Fruit fly (Drosophila melanogaster) whole organism, embryonic: ENCODE data around the gene rec.

Source experiments
- CG10366 ChIP-seq: fragments of 200-800 bp; sonication (Bioruptor generic); IDR thresholded peaks from 2 replicates; pipeline ENCODE4 v1.3.6; 2022; ENCODE audit warnings: missing biosample characterization, missing genetic modification characterization
- CG10979 ChIP-seq: fragments of 200-800 bp; sonication (Bioruptor generic); optimal IDR thresholded peaks from 2 replicates; lab custom pipeline; 2018; ENCODE audit warnings: missing biosample characterization, mild to moderate bottlenecking, missing genetic modification characterization, moderate library complexity
- CG11247 ChIP-seq: fragments of 200-800 bp; sonication (Bioruptor generic); IDR thresholded peaks from 2 replicates; pipeline ENCODE4 v1.3.6; 2022; ENCODE audit warnings: missing biosample characterization, missing genetic modification characterization
- CG11560 ChIP-seq: fragments of 200-800 bp; sonication (Bioruptor generic); IDR thresholded peaks from 3 replicates; pipeline ENCODE4 v1.3.6; 2022; ENCODE audit warnings: missing biosample characterization, missing genetic modification characterization
- CG1233 ChIP-seq: fragments of 200-800 bp; sonication (Bioruptor generic); optimal IDR thresholded peaks from 4 replicates; lab custom pipeline; 2018; ENCODE audit warnings: missing biosample characterization, mild to moderate bottlenecking, missing genetic modification characterization
- CG14441 ChIP-seq: fragments of 200-800 bp; sonication (Bioruptor generic); IDR thresholded peaks from 2 replicates; pipeline ENCODE4 v1.3.6; 2022; ENCODE audit warnings: missing biosample characterization, missing genetic modification characterization
- CG14710 ChIP-seq: fragments of 200-800 bp; sonication (Bioruptor generic); optimal IDR thresholded peaks from 3 replicates; lab custom pipeline; 2019; ENCODE audit warnings: missing biosample characterization, mild to moderate bottlenecking, missing genetic modification characterization, moderate library complexity
- CG15479 ChIP-seq: fragments of 200-800 bp; sonication (Bioruptor generic); optimal IDR thresholded peaks from 3 replicates; lab custom pipeline; 2019; ENCODE audit warnings: missing biosample characterization, mild to moderate bottlenecking, missing genetic modification characterization, moderate library complexity
- CG1792 ChIP-seq: fragments of 200-800 bp; sonication (Bioruptor generic); optimal IDR thresholded peaks from 2 replicates; lab custom pipeline; 2016; ENCODE audit warnings: missing biosample characterization, missing genetic modification characterization
- CG2120 ChIP-seq: fragments of 200-800 bp; sonication (Bioruptor generic); optimal IDR thresholded peaks from 3 replicates; lab custom pipeline; 2016; ENCODE audit warnings: missing biosample characterization, missing genetic modification characterization
- CG34224 ChIP-seq: fragments of 200-800 bp; sonication (Bioruptor generic); IDR thresholded peaks from 3 replicates; pipeline ENCODE4 v1.3.6; 2022; ENCODE audit warnings: missing biosample characterization, missing genetic modification characterization; ENCODE audit not compliant: partially characterized antibody
- CG5245 ChIP-seq: fragments of 200-800 bp; sonication (Bioruptor generic); optimal IDR thresholded peaks from 3 replicates; lab custom pipeline; 2016; ENCODE audit warnings: missing biosample characterization, missing genetic modification characterization
- CG8281 ChIP-seq: fragments of 200-800 bp; sonication (Bioruptor generic); optimal IDR thresholded peaks from 2 replicates; lab custom pipeline; 2018; ENCODE audit warnings: missing biosample characterization, mild to moderate bottlenecking, missing genetic modification characterization, moderate library complexity
- CoRest ChIP-seq: fragments of 200-800 bp; sonication (Bioruptor generic); optimal IDR thresholded peaks from 3 replicates; lab custom pipeline; 2018; ENCODE audit warnings: missing biosample characterization, mild to moderate bottlenecking, missing genetic modification characterization, moderate library complexity
- D ChIP-seq, 2 experiments: fragments of 200-800 bp in 1 of 2; fragments of >200 bp in 1 of 2; sonication (Bioruptor generic) in 1 of 2; optimal IDR thresholded peaks; 2 replicates in 1 of 2; 3 replicates in 1 of 2; lab custom pipeline; 2017; ENCODE audit warnings: mild to moderate bottlenecking in 1 of 2, missing biosample characterization in 1 of 2, missing genetic modification characterization in 1 of 2, missing genetic modification reagents in 1 of 2
- Dll ChIP-seq: fragments of 200-800 bp; sonication (Bioruptor generic); IDR thresholded peaks from 4 replicates; pipeline ENCODE4 v1.3.6; 2022; ENCODE audit warnings: missing biosample characterization, missing genetic modification characterization; ENCODE audit not compliant: partially characterized antibody
- E2f2 ChIP-seq: fragments of 200-800 bp; sonication (Bioruptor generic); IDR thresholded peaks from 2 replicates; pipeline ENCODE4 v1.3.6; 2022; ENCODE audit warnings: missing biosample characterization, missing genetic modification characterization
- ERR ChIP-seq: fragments of 200-800 bp; sonication (Bioruptor generic); optimal IDR thresholded peaks from 2 replicates; lab custom pipeline; 2016; ENCODE audit warnings: missing biosample characterization, missing genetic modification characterization
- Ets97D ChIP-seq: fragments of 200-800 bp; sonication (Bioruptor generic); optimal IDR thresholded peaks from 3 replicates; lab custom pipeline; 2016; ENCODE audit warnings: missing biosample characterization, missing genetic modification characterization
- Gug ChIP-seq: fragments of 200-800 bp; sonication (Bioruptor generic); IDR thresholded peaks from 4 replicates; pipeline ENCODE4 v1.3.6; 2022; ENCODE audit warnings: missing biosample characterization, missing genetic modification characterization
- HHEX ChIP-seq: fragments of 200-800 bp; sonication (Bioruptor generic); optimal IDR thresholded peaks from 3 replicates; lab custom pipeline; 2017; ENCODE audit warnings: missing biosample characterization, mild to moderate bottlenecking, missing genetic modification characterization, missing genetic modification reagents
- HLH4C ChIP-seq: fragments of 200-800 bp; sonication (Bioruptor generic); IDR thresholded peaks from 3 replicates; pipeline ENCODE4 v1.3.6; 2022; ENCODE audit warnings: missing biosample characterization, missing genetic modification characterization; ENCODE audit not compliant: partially characterized antibody
- HLH54F ChIP-seq: fragments of 200-800 bp; sonication (Bioruptor generic); optimal IDR thresholded peaks from 3 replicates; lab custom pipeline; 2016; ENCODE audit warnings: missing biosample characterization, missing genetic modification characterization
- Hr51 ChIP-seq, 2 experiments: fragments of 200-800 bp; sonication (Bioruptor generic); optimal IDR thresholded peaks; 2 replicates in 1 of 2; 3 replicates in 1 of 2; lab custom pipeline; 2016 to 2018; ENCODE audit warnings: missing biosample characterization in 2 of 2, missing genetic modification characterization in 2 of 2, mild to moderate bottlenecking in 1 of 2, moderate library complexity in 1 of 2
- Lhr ChIP-seq: fragments of 200-800 bp; sonication (Bioruptor generic); optimal IDR thresholded peaks from 3 replicates; lab custom pipeline; 2017; ENCODE audit warnings: mild to moderate bottlenecking, missing biosample characterization, missing genetic modification reagents, missing genetic modification characterization
- MESR4 ChIP-seq: fragments of 200-800 bp; sonication (Bioruptor generic); optimal IDR thresholded peaks from 2 replicates; lab custom pipeline; 2018; ENCODE audit warnings: missing biosample characterization, mild to moderate bottlenecking, missing genetic modification characterization, moderate library complexity
- Mes4 ChIP-seq: fragments of 200-800 bp; sonication (Bioruptor generic); optimal IDR thresholded peaks from 2 replicates; lab custom pipeline; 2016; ENCODE audit warnings: missing biosample characterization, missing genetic modification characterization
- Nf-YC ChIP-seq: fragments of 200-800 bp; optimal IDR thresholded peaks from 3 replicates; lab custom pipeline; 2019; ENCODE audit warnings: missing biosample characterization, mild to moderate bottlenecking, missing genetic modification characterization, moderate library complexity
- Rfx ChIP-seq: fragments of 200-800 bp; sonication (Bioruptor generic); IDR thresholded peaks from 2 replicates; pipeline ENCODE4 v1.3.6; 2022; ENCODE audit warnings: missing biosample characterization, missing genetic modification characterization
- Xbp1 ChIP-seq: fragments of 200-800 bp; sonication (Bioruptor generic); optimal IDR thresholded peaks from 3 replicates; lab custom pipeline; 2016; ENCODE audit warnings: missing biosample characterization, mild to moderate bottlenecking, missing genetic modification characterization
- ato ChIP-seq: fragments of 200-800 bp; sonication (Bioruptor generic); IDR thresholded peaks from 2 replicates; pipeline ENCODE4 v1.3.6; 2022; ENCODE audit warnings: missing biosample characterization, missing genetic modification characterization; ENCODE audit not compliant: partially characterized antibody
- gsb-n ChIP-seq: fragments of 200-800 bp; sonication (Bioruptor generic); optimal IDR thresholded peaks from 3 replicates; lab custom pipeline; 2018; ENCODE audit warnings: missing biosample characterization, mild to moderate bottlenecking, missing genetic modification characterization
- mam ChIP-seq: fragments of 200-800 bp; sonication (Bioruptor generic); optimal IDR thresholded peaks from 3 replicates; lab custom pipeline; 2016; ENCODE audit warnings: missing biosample characterization, missing genetic modification characterization
- mirr ChIP-seq: fragments of 200-800 bp; sonication (Bioruptor generic); optimal IDR thresholded peaks from 3 replicates; lab custom pipeline; 2018; ENCODE audit warnings: missing biosample characterization, mild to moderate bottlenecking, missing genetic modification characterization
- nom ChIP-seq: fragments of 200-800 bp; sonication (Bioruptor generic); optimal IDR thresholded peaks from 2 replicates; lab custom pipeline; 2017; ENCODE audit warnings: missing biosample characterization, missing genetic modification characterization, mild to moderate bottlenecking, moderate library complexity, missing genetic modification reagents
- oc ChIP-seq: fragments of 200-800 bp; sonication (Bioruptor generic); optimal IDR thresholded peaks from 2 replicates; lab custom pipeline; 2018; ENCODE audit warnings: missing biosample characterization, mild to moderate bottlenecking, missing genetic modification characterization, moderate library complexity
- pan ChIP-seq, 4 experiments: fragments of >200 bp in 3 of 4; fragments of 200-800 bp in 1 of 4; sonication (Bioruptor generic) in 1 of 4; optimal IDR thresholded peaks in 3 of 4; IDR thresholded peaks in 1 of 4; 2 replicates each; pipeline versions ENCODE4 v1.3.6 to Lab custom; 2017 to 2022; ENCODE audit warnings: missing biosample characterization in 2 of 4, missing genetic modification characterization in 2 of 4, mixed read lengths in 1 of 4
- sens ChIP-seq: fragments of 200-800 bp; sonication (Bioruptor generic); peaks from one replicate; lab custom pipeline; 2016; ENCODE audit warnings: missing biosample characterization, missing genetic modification characterization
- sima ChIP-seq: fragments of 200-800 bp; sonication (Bioruptor generic); optimal IDR thresholded peaks from 2 replicates; lab custom pipeline; 2016; ENCODE audit warnings: missing biosample characterization, missing genetic modification characterization
- sr ChIP-seq: fragments of 200-800 bp; sonication (Bioruptor generic); IDR thresholded peaks from 3 replicates; pipeline ENCODE4 v1.3.6; 2022; ENCODE audit warnings: missing biosample characterization, missing genetic modification characterization
- ssp ChIP-seq: fragments of 200-800 bp; sonication (Bioruptor generic); IDR thresholded peaks from 2 replicates; pipeline ENCODE4 v1.3.6; 2022; ENCODE audit warnings: missing biosample characterization, missing genetic modification characterization
- tin ChIP-seq: fragments of 200-800 bp; sonication (Bioruptor generic); optimal IDR thresholded peaks from 3 replicates; lab custom pipeline; 2016; ENCODE audit warnings: missing biosample characterization, missing genetic modification characterization
- trem ChIP-seq: fragments of 200-800 bp; optimal IDR thresholded peaks from 3 replicates; lab custom pipeline; 2019; ENCODE audit warnings: missing biosample characterization, mild to moderate bottlenecking, missing genetic modification characterization, moderate library complexity
- vfl ChIP-seq: fragments of 200-800 bp; sonication (Bioruptor generic); optimal IDR thresholded peaks from 2 replicates; lab custom pipeline; 2016; ENCODE audit warnings: missing biosample characterization, missing genetic modification characterization
- vnd ChIP-seq: fragments of 200-800 bp; sonication (Bioruptor generic); IDR thresholded peaks from 3 replicates; pipeline ENCODE4 v1.3.6; 2022; ENCODE audit warnings: missing biosample characterization, missing genetic modification characterization; ENCODE audit not compliant: partially characterized antibody
- zen2 ChIP-seq: fragments of 200-800 bp; sonication (Bioruptor generic); IDR thresholded peaks from 3 replicates; pipeline ENCODE4 v1.3.6; 2022; ENCODE audit warnings: missing biosample characterization, missing genetic modification characterization; ENCODE audit not compliant: partially characterized antibody

Gene rec

dm6 chr3R:15803502-15804461, 28.6 kb downstream of the rec start, which contains the start of gene alpha-Man-IIb:
alpha-Man-IIb (plus strand) TSS chr3R:15804248.
- TF ChIP-seq CG11560 (tag; lab: Robert Waterston, UW): peak; percentile 98
- peak; percentile 35 for TF ChIP-seq Nf-YC (tag; lab: Kevin White, UChicago)
- TF ChIP-seq trem (tag; lab: Kevin White, UChicago): peak; percentile 50
- peak; percentile 48 for TF ChIP-seq CG14710 (tag; lab: Kevin White, UChicago)
- TF ChIP-seq Hr51 (GFP tag; optimal IDR thresholded peaks at IDR 0.05; lab: Kevin White, UChicago): peak in 1 of 2 experiments; percentile 52
- peak; percentile 12; the same call in 1 of the 2 replicates for TF ChIP-seq CG10366 (GFP tag; lab: Robert Waterston, UW)
- peak; percentile 9 for TF ChIP-seq CG2120 (GFP tag; lab: Kevin White, UChicago)
- no peak for TF ChIP-seq CG1792 (GFP tag; lab: Kevin White, UChicago)
- TF ChIP-seq mam (GFP tag; lab: Kevin White, UChicago): peak; percentile 9
- TF ChIP-seq CG8281 (tag; lab: Kevin White, UChicago): no peak
- peak; percentile 6 for TF ChIP-seq CG1233 (GFP tag; lab: Kevin White, UChicago)
- TF ChIP-seq Xbp1 (GFP tag; lab: Kevin White, UChicago): peak; percentile 35
- peak; percentile 35 for TF ChIP-seq Ets97D (GFP tag; lab: Kevin White, UChicago)
- no peak for TF ChIP-seq HLH54F
- no peak for TF ChIP-seq Gug (GFP tag; lab: Robert Waterston, UW)
- peak; percentile 80 for TF ChIP-seq vnd (GFP tag; lab: Robert Waterston, UW)
- peak; percentile 92 for TF ChIP-seq CG34224 (GFP tag; lab: Robert Waterston, UW)
- peak; percentile 81 for TF ChIP-seq sens
- TF ChIP-seq CoRest (tag; lab: Kevin White, UChicago): peak; percentile 34
- peak; percentile 69 for TF ChIP-seq Lhr (GFP tag; lab: Kevin White, UChicago)
- peak; percentile 13 for TF ChIP-seq HHEX (GFP tag; lab: Kevin White, UChicago)
- TF ChIP-seq CG14441 (GFP tag; lab: Robert Waterston, UW): peak; percentile 41; the same call in 1 of the 2 replicates
- peak; percentile 9 for TF ChIP-seq mirr (GFP tag; lab: Kevin White, UChicago)
- no peak for TF ChIP-seq CG15479 (GFP tag; lab: Kevin White, UChicago)
- peak; percentile 92 for TF ChIP-seq Dll
- no peak for TF ChIP-seq Mes4 (GFP tag; lab: Kevin White, UChicago)
- TF ChIP-seq tin (GFP tag; lab: Kevin White, UChicago): peak; percentile 15
- TF ChIP-seq zen2 (GFP tag; lab: Robert Waterston, UW): peak; percentile 80; the same call in 2 of the 3 replicates
- TF ChIP-seq HLH4C (GFP tag; lab: Robert Waterston, UW): peak; percentile 68
- peak; percentile 93 for TF ChIP-seq E2f2 (GFP tag; lab: Robert Waterston, UW)
- peak; percentile 17 for TF ChIP-seq nom (GFP tag; lab: Kevin White, UChicago)
- no peak for TF ChIP-seq sima (GFP tag; lab: Kevin White, UChicago)
- TF ChIP-seq pan (optimal IDR thresholded peaks at IDR 0.05; lab: Kevin White, UChicago): no peak
- TF ChIP-seq pan (GFP tag; optimal IDR thresholded peaks at IDR 0.05 in 1 of 2, IDR thresholded peaks at IDR 0.05 in 1 of 2): peak in 1 of 2 experiments; percentile 48
- TF ChIP-seq gsb-n (tag; lab: Kevin White, UChicago): peak; percentile 55
- TF ChIP-seq vfl (GFP tag; lab: Kevin White, UChicago): no peak
- peak; percentile 27 for TF ChIP-seq MESR4
- no peak for TF ChIP-seq CG5245 (GFP tag; lab: Kevin White, UChicago)
- TF ChIP-seq sr: no peak
- TF ChIP-seq oc (tag; lab: Kevin White, UChicago): peak; percentile 28
- TF ChIP-seq CG10979 (tag; lab: Kevin White, UChicago): no peak
- TF ChIP-seq D (optimal IDR thresholded peaks at IDR 0.05; lab: Kevin White, UChicago): no peak
- no peak for TF ChIP-seq D (GFP tag; optimal IDR thresholded peaks at IDR 0.05; lab: Kevin White, UChicago)
- peak; percentile 38; the same call in 1 of the 2 replicates for TF ChIP-seq ato (GFP tag; lab: Robert Waterston, UW)
- TF ChIP-seq ssp (GFP tag; lab: Robert Waterston, UW): 0 out of 2 replicates have a peak, but pooled peaks have one; percentile 13
- peak; percentile 54 for TF ChIP-seq Rfx (GFP tag; lab: Robert Waterston, UW)
- 0 out of 2 replicates have a peak, but pooled peaks have one; percentile 14 for TF ChIP-seq CG11247 (GFP tag; lab: Robert Waterston, UW)
- no peak for TF ChIP-seq ERR (GFP tag; lab: Kevin White, UChicago)
